Worm (Caenorhabditis elegans): ENCODE measurements around the gene C25H3.3.

DNA sequence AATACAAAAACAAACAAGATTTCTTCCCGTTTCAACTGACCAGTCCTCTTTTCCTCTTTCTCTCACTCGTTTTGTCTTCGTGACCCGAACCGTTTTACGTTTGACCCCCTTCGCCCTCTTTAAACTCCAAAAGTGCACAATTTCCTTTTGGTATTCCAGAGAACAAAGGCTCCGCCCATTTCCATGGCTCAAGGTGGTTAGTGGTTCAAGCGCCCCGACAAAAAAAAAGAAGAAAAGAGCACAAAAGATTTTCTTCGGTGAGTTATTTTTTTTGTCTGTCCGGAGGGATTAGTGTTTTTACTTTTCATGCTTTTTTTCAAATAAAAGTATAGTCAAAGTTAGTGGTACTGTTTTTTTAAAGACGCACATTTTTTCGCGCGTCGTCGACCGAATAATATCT lies 13.5 kb downstream of the C25H3.3 start, which contains the start of gene osta-2:
- TF ChIP-seq unc-39 (tag; optimal IDR thresholded peaks at IDR 0.05) (no peak), mls-2 (tag; optimal IDR thresholded peaks at IDR 0.05) (no peak), snpc-4 (tag; optimal IDR thresholded peaks at IDR 0.05) (no peak), unc-62 (GFP tag; optimal IDR thresholded peaks at IDR 0.05) (no peak), nhr-76 (tag; optimal IDR thresholded peaks at IDR 0.05) (no peak), nhr-12 (tag; optimal IDR thresholded peaks at IDR 0.05) (no peak), ceh-39 (tag; optimal IDR thresholded peaks at IDR 0.05) (no peak), ham-2 (GFP tag; optimal IDR thresholded peaks at IDR 0.05) (no peak), lsy-2 (tag; optimal IDR thresholded peaks at IDR 0.05) (no peak), elt-1 (tag; optimal IDR thresholded peaks at IDR 0.05; ENCODE audit: borderline replicate concordance, insufficient read depth) (no peak)
